Worm (Caenorhabditis elegans) whole organism, L2 larva: Measurements from ENCODE around the gene nfu-1.

Experiments
- C34F6.9 ChIP-seq: fragments of 150-350 bp; optimal IDR thresholded peaks from 2 replicates; lab custom pipeline; 2014; ENCODE audit warnings: missing biosample characterization, missing genetic modification characterization
- F13H6.1 ChIP-seq: sonication (generic microtip); optimal IDR thresholded peaks from 2 replicates; lab custom pipeline; 2016; ENCODE audit warnings: missing genetic modification characterization, missing compliant biosample characterization
- alr-1 ChIP-seq: fragments of 150-350 bp; optimal IDR thresholded peaks from 2 replicates; lab custom pipeline; 2014; ENCODE audit warnings: missing biosample characterization, missing genetic modification characterization
- ama-1 ChIP-seq: fragments of 150-350 bp; optimal IDR thresholded peaks from 2 replicates; lab custom pipeline; 2018; ENCODE audit warnings: inconsistent platforms
- blmp-1 ChIP-seq: sonication (generic microtip); optimal IDR thresholded peaks from 2 replicates; lab custom pipeline; 2017; ENCODE audit warnings: missing genetic modification characterization, mild to moderate bottlenecking, missing compliant biosample characterization, antibody characterized with exemption, moderate library complexity; ENCODE audit not compliant: insufficient read depth
- ceh-16 ChIP-seq: fragments of 150-350 bp; optimal IDR thresholded peaks from 2 replicates; lab custom pipeline; 2014; ENCODE audit warnings: missing biosample characterization, missing genetic modification characterization
- ceh-82 ChIP-seq: fragments of 150-350 bp; optimal IDR thresholded peaks from 2 replicates; lab custom pipeline; 2014; ENCODE audit warnings: missing biosample characterization, missing genetic modification characterization
- crh-2 ChIP-seq: sonication (generic microtip); optimal IDR thresholded peaks from 2 replicates; lab custom pipeline; 2017; ENCODE audit warnings: missing biosample characterization, missing genetic modification characterization
- elt-1 ChIP-seq: fragments of 150-350 bp; optimal IDR thresholded peaks from 2 replicates; lab custom pipeline; 2014; ENCODE audit warnings: missing biosample characterization, missing genetic modification characterization
- elt-3 ChIP-seq: sonication (generic microtip); optimal IDR thresholded peaks from 2 replicates; lab custom pipeline; 2017; ENCODE audit warnings: missing biosample characterization, missing genetic modification characterization
- fos-1 ChIP-seq: fragments of 150-350 bp; optimal IDR thresholded peaks from 2 replicates; lab custom pipeline; 2014; ENCODE audit warnings: missing biosample characterization, missing genetic modification characterization
- lin-13 ChIP-seq: fragments of 150-350 bp; optimal IDR thresholded peaks from 2 replicates; lab custom pipeline; 2014; ENCODE audit warnings: missing biosample characterization, missing genetic modification reagents, missing genetic modification characterization
- lin-39 ChIP-seq: fragments of 150-350 bp; optimal IDR thresholded peaks from 2 replicates; lab custom pipeline; 2014; ENCODE audit warnings: missing biosample characterization, missing genetic modification reagents, missing genetic modification characterization
- mab-5 ChIP-seq: fragments of 150-350 bp; optimal IDR thresholded peaks from 2 replicates; lab custom pipeline; 2014; ENCODE audit warnings: missing biosample characterization, missing genetic modification characterization
- mdl-1 ChIP-seq, 2 experiments: fragments of 150-350 bp in 1 of 2; sonication (generic microtip) in 1 of 2; optimal IDR thresholded peaks; 2 replicates each; lab custom pipeline; 2017; ENCODE audit warnings: missing biosample characterization in 2 of 2, missing genetic modification characterization in 2 of 2
- nhr-11 ChIP-seq: fragments of 150-350 bp; optimal IDR thresholded peaks from 2 replicates; lab custom pipeline; 2014; ENCODE audit warnings: missing biosample characterization, missing genetic modification characterization
- nhr-12 ChIP-seq: fragments of 150-350 bp; optimal IDR thresholded peaks from 2 replicates; lab custom pipeline; 2014; ENCODE audit warnings: missing biosample characterization, missing genetic modification characterization
- nhr-129 ChIP-seq: fragments of 150-350 bp; optimal IDR thresholded peaks from 2 replicates; lab custom pipeline; 2014; ENCODE audit warnings: missing biosample characterization, missing genetic modification characterization
- nhr-21 ChIP-seq: fragments of 150-350 bp; optimal IDR thresholded peaks from 2 replicates; lab custom pipeline; 2014; ENCODE audit warnings: missing biosample characterization, missing genetic modification characterization
- nhr-23 ChIP-seq: fragments of 150-350 bp; optimal IDR thresholded peaks from 2 replicates; lab custom pipeline; 2014; ENCODE audit warnings: missing biosample characterization, missing genetic modification reagents, missing genetic modification characterization
- nhr-237 ChIP-seq: fragments of 150-350 bp; optimal IDR thresholded peaks from 2 replicates; lab custom pipeline; 2014; ENCODE audit warnings: missing biosample characterization, missing genetic modification characterization
- nhr-6 ChIP-seq: fragments of 150-350 bp; optimal IDR thresholded peaks from 2 replicates; lab custom pipeline; 2014; ENCODE audit warnings: missing biosample characterization, missing genetic modification characterization
- peb-1 ChIP-seq: fragments of 150-350 bp; optimal IDR thresholded peaks from 2 replicates; lab custom pipeline; 2014; ENCODE audit warnings: missing biosample characterization, missing genetic modification characterization
- sem-4 ChIP-seq: fragments of 150-350 bp; optimal IDR thresholded peaks from 2 replicates; lab custom pipeline; 2014; ENCODE audit warnings: missing biosample characterization, missing genetic modification reagents, missing genetic modification characterization
- skn-1 ChIP-seq: sonication (generic microtip); optimal IDR thresholded peaks from 2 replicates; lab custom pipeline; 2017; ENCODE audit warnings: missing biosample characterization, missing genetic modification characterization
- sma-3 ChIP-seq: sonication (generic microtip); optimal IDR thresholded peaks from 2 replicates; lab custom pipeline; 2016; ENCODE audit warnings: missing genetic modification reagents, missing genetic modification characterization, missing compliant biosample characterization
- snpc-4 ChIP-seq: fragments of 150-350 bp; optimal IDR thresholded peaks from 2 replicates; lab custom pipeline; 2014; ENCODE audit warnings: missing biosample characterization, missing genetic modification characterization
- unc-55 ChIP-seq: fragments of 150-350 bp; sonication (generic microtip); optimal IDR thresholded peaks from 3 replicates; lab custom pipeline; 2014; ENCODE audit warnings: missing biosample characterization, missing genetic modification reagents, missing genetic modification characterization
- unc-62 ChIP-seq: fragments of 150-350 bp; optimal IDR thresholded peaks from 2 replicates; lab custom pipeline; 2014; ENCODE audit warnings: missing biosample characterization, missing genetic modification reagents, missing genetic modification characterization
- zag-1 ChIP-seq: fragments of 150-350 bp; optimal IDR thresholded peaks from 2 replicates; lab custom pipeline; 2014; ENCODE audit warnings: missing biosample characterization, missing genetic modification characterization
- ztf-1 ChIP-seq: fragments of 200-800 bp; sonication (Bioruptor generic); conservative IDR thresholded peaks from 2 replicates; pipeline ENCODE4 v1.3.6; 2022; ENCODE audit warnings: missing genetic modification characterization, missing compliant biosample characterization
- ztf-4 ChIP-seq: fragments of 150-350 bp; optimal IDR thresholded peaks from 2 replicates; lab custom pipeline; 2014; ENCODE audit warnings: missing biosample characterization, missing genetic modification characterization

Gene nfu-1

DNA sequence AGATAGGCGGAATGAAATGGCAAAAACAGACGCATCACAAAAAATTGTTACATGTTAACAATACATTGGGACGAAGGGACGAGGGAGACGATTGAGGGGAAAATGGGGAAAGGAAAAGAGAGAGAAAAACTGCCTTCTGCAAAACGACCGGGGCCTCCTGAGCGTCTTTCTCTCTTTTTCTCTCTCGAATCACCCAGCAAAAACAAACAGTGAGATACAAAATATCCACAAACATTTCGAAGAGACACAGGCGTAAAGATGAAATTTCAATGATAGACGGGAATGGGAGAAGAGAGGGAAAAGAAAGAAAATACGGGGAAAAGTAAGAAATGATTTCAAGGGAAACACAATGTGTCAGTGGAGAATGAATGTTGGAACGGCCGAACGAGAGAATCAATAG, 41.2 kb upstream of the nfu-1 start (continued):
- TF ChIP-seq unc-55 (GFP tag; lab: Kevin White, UChicago) (peak; percentile 71), nhr-6 (tag; lab: Kevin White, UChicago) (peak; percentile 31), ztf-1 (GFP tag; lab: Robert Waterston, UW) (no peak)

DNA sequence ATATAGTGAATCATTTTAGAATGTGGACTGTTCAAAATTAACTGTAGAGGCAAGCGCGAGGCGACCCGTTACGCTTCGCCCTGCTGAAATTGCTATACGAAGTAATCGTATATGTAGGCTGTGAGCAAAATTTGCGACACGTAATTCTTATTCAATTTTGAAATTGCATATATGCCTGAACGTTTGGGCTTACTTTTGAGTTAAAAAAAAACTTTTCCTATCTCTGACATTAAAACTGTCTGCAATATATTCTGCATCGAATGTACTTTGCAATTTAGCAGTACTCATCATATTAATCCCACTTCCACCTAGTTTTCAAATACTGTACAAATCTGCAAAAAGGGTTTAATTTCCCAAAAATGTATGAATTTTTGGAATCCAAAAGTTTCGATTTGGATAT, 40.3 kb upstream of the nfu-1 start:
- TF ChIP-seq lin-13, result no peak
- no peak for TF ChIP-seq peb-1 (tag; lab: Kevin White, UChicago)
- no peak for TF ChIP-seq elt-3 (tag; lab: Kevin White, UChicago)
- TF ChIP-seq nhr-12 (tag; lab: Kevin White, UChicago), result no peak
- TF ChIP-seq nhr-129 (tag; lab: Kevin White, UChicago), result no peak
- no peak for TF ChIP-seq nhr-21 (tag; lab: Kevin White, UChicago)
- TF ChIP-seq ztf-1 (GFP tag; lab: Robert Waterston, UW), result no peak
- no peak for TF ChIP-seq F13H6.1
- no peak for TF ChIP-seq skn-1 (tag; lab: Kevin White, UChicago)
- TF ChIP-seq ama-1 (lab: Kevin White, UChicago), result no peak

DNA sequence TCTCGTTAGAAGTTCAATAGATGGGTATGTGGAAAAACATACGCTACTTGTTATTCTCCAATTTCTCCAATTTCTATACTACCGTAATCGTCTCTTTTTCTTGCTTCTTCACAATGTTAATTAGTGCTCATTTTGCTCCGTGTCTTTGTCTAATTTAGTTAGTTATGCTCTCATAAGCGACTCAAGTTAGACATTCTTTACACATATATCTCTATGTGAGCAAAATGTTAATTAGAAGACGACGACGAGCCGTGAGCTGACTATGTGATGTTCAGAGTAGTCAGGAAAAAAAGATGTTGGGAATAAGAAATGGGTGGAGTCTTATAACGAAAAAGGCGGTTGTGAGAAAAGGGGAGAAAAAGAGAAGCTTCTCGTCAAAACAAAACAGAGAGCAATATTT, 39.7 kb upstream of the nfu-1 start:
- TF ChIP-seq crh-2 (tag; lab: Kevin White, UChicago), result peak; percentile 67
- no peak for TF ChIP-seq alr-1 (tag; lab: Kevin White, UChicago)

DNA sequence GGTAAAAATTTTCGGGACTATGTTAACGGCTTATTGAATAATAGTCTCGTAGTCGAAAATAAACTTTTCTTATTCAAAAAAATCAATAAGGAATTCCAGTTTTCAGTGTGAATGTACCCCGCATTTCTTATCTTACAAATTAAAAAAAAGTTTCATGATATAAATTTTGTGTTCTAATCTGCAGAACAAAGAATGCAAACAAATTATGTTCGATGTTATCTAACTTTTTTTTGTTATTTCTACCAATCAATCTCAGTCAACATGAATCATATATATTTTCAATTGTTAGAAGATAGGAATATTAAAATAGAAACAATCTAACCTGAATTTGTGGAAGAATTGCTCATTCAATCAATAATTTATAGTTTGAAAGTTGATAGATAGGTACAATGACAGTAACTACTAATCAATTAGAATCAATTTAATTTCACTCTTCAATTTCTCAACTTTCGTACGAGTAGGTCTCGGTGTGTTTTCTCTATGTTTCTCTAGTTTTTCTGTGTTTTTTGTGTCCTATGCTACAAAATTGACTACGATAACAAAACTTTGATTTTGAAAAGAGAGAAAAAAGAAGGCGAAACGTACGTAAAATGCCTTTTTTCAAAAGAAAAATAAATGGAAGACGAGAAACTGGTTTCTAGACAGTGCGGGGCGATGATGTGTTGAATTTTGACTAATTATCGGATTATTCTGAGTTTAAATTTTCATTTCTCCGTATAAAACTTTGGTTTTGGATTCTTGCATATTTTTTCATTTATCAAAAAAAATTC, 37.2 kb upstream of the nfu-1 start, which contains the start of the genes unc-43 and Y43C5B.3:
Gene unc-43 (minus strand): TSS at position 347 of the 770 bp plus-strand sequence.
Gene Y43C5B.3 (plus strand): TSS at position 720 of the 770 bp plus-strand sequence.
- TF ChIP-seq fos-1 (peak; percentile 62), blmp-1 (tag; lab: Kevin White, UChicago) (peak; percentile 70), crh-2 (tag; lab: Kevin White, UChicago) (peak; percentile 5), ama-1 (lab: Kevin White, UChicago) (no peak)

DNA sequence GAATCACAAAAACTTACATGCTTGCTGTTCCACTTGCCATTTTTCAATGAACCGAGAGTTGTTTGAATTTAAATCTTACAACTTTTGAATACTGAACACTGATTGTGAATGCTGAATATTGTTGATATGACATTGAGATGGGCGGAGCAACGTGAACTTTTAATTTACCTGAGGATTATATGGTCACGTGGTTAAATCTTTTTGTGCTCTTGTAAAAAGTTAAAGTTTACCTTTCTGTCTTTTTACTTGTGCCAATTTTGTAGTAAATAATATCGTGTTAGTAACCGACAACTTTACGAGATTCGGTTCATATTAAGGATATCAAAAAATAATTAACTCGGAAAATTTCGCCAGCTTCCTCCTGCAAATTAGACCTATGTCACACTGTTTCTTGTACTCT, 35.0 kb upstream of the nfu-1 start, which contains the start of gene Y43C5B.2:
Gene Y43C5B.2 (minus strand): TSS at position 101 of the 400 bp plus-strand sequence.
- TF ChIP-seq mab-5 (tag; lab: Kevin White, UChicago), result no peak
- TF ChIP-seq nhr-129 (tag; lab: Kevin White, UChicago), result no peak
- no peak for TF ChIP-seq lin-13
- TF ChIP-seq nhr-11 (tag; lab: Kevin White, UChicago), result no peak
- no peak for TF ChIP-seq snpc-4
- TF ChIP-seq nhr-237, result no peak
- TF ChIP-seq mdl-1 (tag; optimal IDR thresholded peaks at IDR 0.05; lab: Kevin White, UChicago), result no peak
- TF ChIP-seq sma-3 (GFP tag; lab: Kevin White, UChicago), result no peak
- TF ChIP-seq lin-39 (tag; lab: Kevin White, UChicago), result no peak
- no peak for TF ChIP-seq ztf-1 (GFP tag; lab: Robert Waterston, UW)
- TF ChIP-seq blmp-1 (tag; lab: Kevin White, UChicago), result no peak
- TF ChIP-seq unc-62 (GFP tag; lab: Kevin White, UChicago), result no peak
- TF ChIP-seq ztf-4 (tag; lab: Kevin White, UChicago), result no peak
- TF ChIP-seq elt-1 (tag; lab: Kevin White, UChicago), result no peak

DNA sequence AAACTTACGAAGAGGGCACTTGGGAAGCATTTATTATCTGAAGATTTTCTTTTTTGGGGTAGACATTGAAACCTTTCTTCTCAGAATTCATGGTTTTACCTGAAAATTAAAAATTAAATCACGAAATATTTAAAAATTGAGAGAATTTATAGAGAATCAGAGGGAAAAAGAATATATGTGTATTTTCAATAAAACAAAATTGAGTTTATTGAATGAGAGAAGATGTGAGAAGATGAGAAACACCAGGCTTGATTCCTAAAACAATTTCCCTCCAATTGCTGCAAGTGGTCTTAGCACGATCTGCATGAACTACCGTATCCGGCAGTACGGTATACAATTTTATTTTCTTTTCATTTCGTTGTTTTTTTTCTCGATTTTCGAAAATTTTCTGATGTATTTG, 30.1 kb upstream of the nfu-1 start, which contains the start of gene R11A8.1:
Gene R11A8.1 (minus strand): TSS at position 101 of the 400 bp plus-strand sequence.
- no peak for TF ChIP-seq nhr-6 (tag; lab: Kevin White, UChicago)
- TF ChIP-seq C34F6.9 (tag; lab: Kevin White, UChicago), result no peak
- TF ChIP-seq ceh-16 (tag; lab: Kevin White, UChicago), result no peak
- TF ChIP-seq mdl-1 (tag; optimal IDR thresholded peaks at IDR 0.05; lab: Kevin White, UChicago), result no peak
- no peak for TF ChIP-seq nhr-23 (tag; lab: Kevin White, UChicago)
- no peak for TF ChIP-seq lin-39 (tag; lab: Kevin White, UChicago)
- no peak for TF ChIP-seq fos-1
- TF ChIP-seq sem-4, result no peak
- TF ChIP-seq ceh-82 (tag; lab: Kevin White, UChicago), result no peak
- no peak for TF ChIP-seq zag-1
- no peak for TF ChIP-seq nhr-237
- TF ChIP-seq, all 48 proteins: peak for 0
